Worm (Caenorhabditis elegans) whole organism, late embryonic: ENCODE results near the gene srj-6.

Experiments used
- C08G9.2 ChIP-seq: sonication (generic microtip); optimal IDR thresholded peaks from 2 replicates; lab custom pipeline; 2016; ENCODE audit warnings: mild to moderate bottlenecking, missing genetic modification characterization, moderate library complexity, missing compliant biosample characterization
- C38D4.7 ChIP-seq: fragments of 200-800 bp; sonication (Bioruptor generic); optimal IDR thresholded peaks from 2 replicates; lab custom pipeline; 2018; ENCODE audit warnings: mild to moderate bottlenecking, missing genetic modification characterization, moderate library complexity, missing compliant biosample characterization
- K02D7.2 ChIP-seq: sonication (generic microtip); optimal IDR thresholded peaks from 2 replicates; lab custom pipeline; 2017; ENCODE audit warnings: mild to moderate bottlenecking, missing genetic modification characterization, missing compliant biosample characterization
- T23F11.4 ChIP-seq: fragments of 200-800 bp; sonication (Bioruptor generic); optimal IDR thresholded peaks from 2 replicates; lab custom pipeline; 2018; ENCODE audit warnings: mild to moderate bottlenecking, missing genetic modification characterization, missing compliant biosample characterization
- ceh-19 ChIP-seq: fragments of 200-800 bp; sonication (Bioruptor generic); optimal IDR thresholded peaks from 2 replicates; lab custom pipeline; 2018; ENCODE audit warnings: mild to moderate bottlenecking, missing genetic modification characterization, missing compliant biosample characterization
- ceh-24 ChIP-seq: sonication (generic microtip); optimal IDR thresholded peaks from 2 replicates; lab custom pipeline; 2016; ENCODE audit warnings: mild to moderate bottlenecking, missing genetic modification characterization, missing compliant biosample characterization
- ceh-30 ChIP-seq: fragments of 150-350 bp; optimal IDR thresholded peaks from 2 replicates; lab custom pipeline; 2014; ENCODE audit warnings: missing biosample characterization, missing genetic modification characterization
- ceh-34 ChIP-seq: sonication (generic microtip); optimal IDR thresholded peaks from 2 replicates; lab custom pipeline; 2016; ENCODE audit warnings: mild to moderate bottlenecking, missing genetic modification characterization, missing compliant biosample characterization
- ceh-48 ChIP-seq: sonication (generic microtip); optimal IDR thresholded peaks from 2 replicates; lab custom pipeline; 2016; ENCODE audit warnings: missing genetic modification characterization, inconsistent platforms, missing compliant biosample characterization
- ceh-6 ChIP-seq: fragments of 200-800 bp; sonication (Bioruptor generic); optimal IDR thresholded peaks from 2 replicates; lab custom pipeline; 2018; ENCODE audit warnings: mild to moderate bottlenecking, missing genetic modification characterization, missing compliant biosample characterization
- ceh-9 ChIP-seq: sonication (generic microtip); optimal IDR thresholded peaks from 2 replicates; lab custom pipeline; 2016; ENCODE audit warnings: mild to moderate bottlenecking, missing genetic modification characterization, inconsistent platforms, missing compliant biosample characterization
- che-1 ChIP-seq: sonication (generic microtip); optimal IDR thresholded peaks from 2 replicates; lab custom pipeline; 2016; ENCODE audit warnings: mild to moderate bottlenecking, missing genetic modification characterization, missing compliant biosample characterization
- dmd-4 ChIP-seq: sonication (generic microtip); optimal IDR thresholded peaks from 2 replicates; lab custom pipeline; 2016; ENCODE audit warnings: borderline replicate concordance, missing genetic modification characterization, missing compliant biosample characterization
- elt-4 ChIP-seq: sonication (generic microtip); optimal IDR thresholded peaks from 2 replicates; lab custom pipeline; 2016; ENCODE audit warnings: missing genetic modification characterization, missing compliant biosample characterization
- ets-4 ChIP-seq: sonication (generic microtip); optimal IDR thresholded peaks from 2 replicates; lab custom pipeline; 2016; ENCODE audit warnings: missing genetic modification characterization, missing compliant biosample characterization
- fax-1 ChIP-seq: sonication (generic microtip); optimal IDR thresholded peaks from 2 replicates; lab custom pipeline; 2016; ENCODE audit warnings: missing genotype, missing genetic modification characterization, missing compliant biosample characterization
- fkh-10 ChIP-seq: fragments of 150-350 bp; optimal IDR thresholded peaks from 2 replicates; lab custom pipeline; 2014; ENCODE audit warnings: missing biosample characterization, missing genetic modification reagents, missing genetic modification characterization
- fkh-6 ChIP-seq: sonication (generic microtip); optimal IDR thresholded peaks from 2 replicates; lab custom pipeline; 2016; ENCODE audit warnings: missing genetic modification characterization, missing compliant biosample characterization
- gmeb-2 ChIP-seq: sonication (generic microtip); optimal IDR thresholded peaks from 2 replicates; lab custom pipeline; 2016; ENCODE audit warnings: missing genetic modification characterization, inconsistent platforms, missing compliant biosample characterization
- hlh-13 ChIP-seq: fragments of 200-800 bp; sonication (Bioruptor generic); optimal IDR thresholded peaks from 2 replicates; lab custom pipeline; 2018; ENCODE audit warnings: mild to moderate bottlenecking, missing genetic modification characterization, missing compliant biosample characterization
- hlh-15 ChIP-seq: sonication (generic microtip); optimal IDR thresholded peaks from 2 replicates; lab custom pipeline; 2016; ENCODE audit warnings: missing genetic modification characterization, missing compliant biosample characterization
- lim-6 ChIP-seq: sonication (generic microtip); optimal IDR thresholded peaks from 2 replicates; lab custom pipeline; 2016; ENCODE audit warnings: missing genetic modification characterization, missing compliant biosample characterization
- nfya-1 ChIP-seq: sonication (generic microtip); optimal IDR thresholded peaks from 2 replicates; lab custom pipeline; 2017; ENCODE audit warnings: missing genetic modification characterization, mild to moderate bottlenecking, missing compliant biosample characterization, antibody characterized with exemption, moderate library complexity
- nhr-11 ChIP-seq: fragments of 150-350 bp; optimal IDR thresholded peaks from 2 replicates; lab custom pipeline; 2014; ENCODE audit warnings: missing biosample characterization, missing genetic modification characterization
- npax-4 ChIP-seq: sonication (generic microtip); optimal IDR thresholded peaks from 2 replicates; lab custom pipeline; 2016; ENCODE audit warnings: missing genetic modification characterization, missing compliant biosample characterization
- pax-1 ChIP-seq: fragments of 150-350 bp; optimal IDR thresholded peaks from 2 replicates; lab custom pipeline; 2014; ENCODE audit warnings: missing biosample characterization, missing genetic modification characterization
- pha-4 ChIP-seq: fragments of 150-350 bp; optimal IDR thresholded peaks from 2 replicates; lab custom pipeline; 2018; ENCODE audit warnings: missing biosample characterization, missing genetic modification reagents, missing genetic modification characterization
- pqm-1 ChIP-seq: sonication (generic microtip); optimal IDR thresholded peaks from 2 replicates; lab custom pipeline; 2016; ENCODE audit warnings: missing genetic modification characterization, missing compliant biosample characterization
- sox-2 ChIP-seq: fragments of 200-800 bp; sonication (Bioruptor generic); IDR thresholded peaks from 2 replicates; pipeline ENCODE4 v1.3.6; 2022; ENCODE audit warnings: missing genetic modification reagents, missing genetic modification characterization, missing compliant biosample characterization
- sox-4 ChIP-seq: sonication (generic microtip); optimal IDR thresholded peaks from 2 replicates; lab custom pipeline; 2017; ENCODE audit warnings: mild to moderate bottlenecking, missing genetic modification characterization, inconsistent platforms, missing compliant biosample characterization
- syd-9 ChIP-seq: sonication (generic microtip); optimal IDR thresholded peaks from 2 replicates; lab custom pipeline; 2016; ENCODE audit warnings: mild to moderate bottlenecking, missing genetic modification characterization, moderate library complexity, missing compliant biosample characterization
- tbx-2 ChIP-seq: sonication (generic microtip); optimal IDR thresholded peaks from 2 replicates; lab custom pipeline; 2016; ENCODE audit warnings: missing genetic modification characterization, missing compliant biosample characterization
- tbx-7 ChIP-seq: sonication (generic microtip); optimal IDR thresholded peaks from 2 replicates; lab custom pipeline; 2016; ENCODE audit warnings: missing genotype, missing genetic modification characterization, missing compliant biosample characterization
- unc-3 ChIP-seq, 2 experiments: fragments of 200-800 bp in 1 of 2; sonication (Bioruptor generic) in 1 of 2; sonication (generic microtip) in 1 of 2; conservative IDR thresholded peaks in 1 of 2; optimal IDR thresholded peaks in 1 of 2; 2 replicates each; pipeline versions ENCODE4 v1.3.6 to Lab custom; 2016 to 2022; ENCODE audit warnings: missing compliant biosample characterization in 2 of 2, missing genetic modification characterization in 2 of 2, missing genetic modification reagents in 1 of 2
- unc-42 ChIP-seq: sonication (generic microtip); optimal IDR thresholded peaks from 2 replicates; lab custom pipeline; 2016; ENCODE audit warnings: missing genotype, missing genetic modification characterization, missing compliant biosample characterization
- unc-55 ChIP-seq: sonication (generic microtip); optimal IDR thresholded peaks from 2 replicates; lab custom pipeline; 2017; ENCODE audit warnings: missing biosample characterization, missing genetic modification reagents, missing genetic modification characterization
- unc-86 ChIP-seq: sonication (generic microtip); optimal IDR thresholded peaks from 2 replicates; lab custom pipeline; 2016; ENCODE audit warnings: missing genetic modification characterization, missing compliant biosample characterization
- zip-5 ChIP-seq: sonication (generic microtip); optimal IDR thresholded peaks from 2 replicates; lab custom pipeline; 2016; ENCODE audit warnings: missing genetic modification characterization, missing compliant biosample characterization

srj-6 gene

DNA sequence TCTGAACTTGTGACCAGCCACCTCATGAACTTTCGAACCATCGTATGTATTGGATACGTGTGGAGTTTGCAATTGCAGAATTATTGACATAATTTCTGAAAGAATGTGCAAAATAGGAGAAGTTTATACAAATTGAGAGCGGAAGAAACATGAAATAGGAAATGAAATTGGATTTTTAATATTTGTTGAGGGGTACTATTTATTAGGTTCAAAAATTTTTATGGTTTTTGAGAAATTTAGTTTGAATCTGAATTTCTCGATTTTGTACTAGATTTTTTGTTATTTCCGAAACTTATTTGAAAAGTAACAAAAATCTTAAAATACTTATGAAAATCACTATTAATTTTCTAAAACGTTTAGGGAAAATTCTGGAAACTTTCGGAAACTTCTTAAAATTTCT is 25.8 kb downstream of the srj-6 start, which contains the start of gene F48G7.9:
Gene F48G7.9 (minus strand): TSS at position 101 of the 400 bp plus-strand sequence.
- no peak for TF ChIP-seq unc-86 (tag; lab: Kevin White, UChicago)
- TF ChIP-seq ceh-34 (tag; lab: Kevin White, UChicago): no peak
- TF ChIP-seq ceh-48 (tag; lab: Kevin White, UChicago): no peak
- TF ChIP-seq hlh-13: no peak
- no peak for TF ChIP-seq sox-2 (GFP tag; lab: Robert Waterston, UW)
- TF ChIP-seq fkh-10 (GFP tag; lab: Kevin White, UChicago): no peak
- no peak for TF ChIP-seq hlh-15
- no peak for TF ChIP-seq ceh-6 (GFP tag; lab: Kevin White, UChicago)
- no peak for TF ChIP-seq gmeb-2 (tag; lab: Kevin White, UChicago)
- no peak for TF ChIP-seq C38D4.7 (GFP tag; lab: Kevin White, UChicago)
- TF ChIP-seq ceh-30 (tag; lab: Kevin White, UChicago): no peak
- TF ChIP-seq K02D7.2 (tag; lab: Kevin White, UChicago): no peak
- TF ChIP-seq tbx-7 (tag; lab: Kevin White, UChicago): no peak
- TF ChIP-seq dmd-4: no peak
- no peak for TF ChIP-seq zip-5 (tag; lab: Kevin White, UChicago)
- no peak for TF ChIP-seq pax-1 (tag; lab: Kevin White, UChicago)
- TF ChIP-seq npax-4: no peak
- TF ChIP-seq pqm-1: no peak
- no peak for TF ChIP-seq elt-4 (tag; lab: Kevin White, UChicago)
- TF ChIP-seq lim-6 (tag; lab: Kevin White, UChicago): no peak

DNA sequence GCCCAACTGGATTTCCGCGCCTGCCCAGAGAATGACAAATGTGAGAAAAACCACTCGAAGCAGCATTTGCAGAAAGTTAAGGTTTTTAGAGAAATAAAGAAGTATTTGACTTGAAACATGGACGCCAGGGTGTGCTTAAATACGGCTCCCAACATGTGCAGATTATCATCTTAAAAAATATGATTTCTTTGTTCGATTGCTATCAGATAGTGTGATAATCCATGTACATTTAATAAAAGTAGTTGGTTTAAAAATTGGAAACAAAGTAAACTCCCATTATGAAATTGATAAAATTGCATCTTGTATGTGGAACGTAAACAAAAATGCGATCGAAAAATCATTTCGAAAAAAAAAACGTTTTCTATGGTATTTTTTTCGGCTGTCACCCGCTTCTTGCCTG is 26.7 kb downstream of the srj-6 start, which contains the start of gene F48G7.8:
Gene F48G7.8 (minus strand): TSS at position 101 of the 400 bp plus-strand sequence.
- TF ChIP-seq unc-42 (tag; lab: Kevin White, UChicago) (no peak), hlh-13 (no peak), ceh-9 (tag; lab: Kevin White, UChicago) (no peak), fkh-6 (no peak), hlh-15 (no peak), lim-6 (tag; lab: Kevin White, UChicago) (no peak), sox-4 (tag; lab: Kevin White, UChicago) (no peak), ceh-19 (GFP tag; lab: Kevin White, UChicago) (no peak), elt-4 (tag; lab: Kevin White, UChicago) (no peak), pqm-1 (no peak), unc-3 (GFP tag; conservative IDR thresholded peaks at IDR 0.05; lab: Robert Waterston, UW) (no peak), unc-3 (tag; optimal IDR thresholded peaks at IDR 0.05; lab: Kevin White, UChicago) (no peak), nfya-1 (tag; lab: Kevin White, UChicago) (no peak), ceh-24 (tag; lab: Kevin White, UChicago) (no peak), fax-1 (tag; lab: Kevin White, UChicago) (no peak)

DNA sequence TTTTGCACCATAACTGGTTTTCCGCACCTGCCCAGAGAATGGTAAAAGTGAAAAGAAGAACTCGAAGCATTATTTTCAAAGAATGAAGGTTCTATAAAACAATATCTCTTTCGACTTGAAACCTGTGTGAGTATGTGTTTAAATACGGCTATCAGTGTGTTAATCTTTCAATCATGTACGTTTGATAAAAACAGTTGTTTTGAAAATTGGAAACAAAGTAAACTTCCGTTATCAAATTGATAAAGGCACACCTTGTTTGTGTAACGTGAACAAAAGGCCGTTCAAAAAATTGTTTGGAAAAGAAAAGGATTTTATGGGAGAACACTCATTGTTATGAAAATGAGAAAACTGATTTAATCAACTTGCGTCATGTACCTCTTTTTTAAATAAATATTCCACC is 28.0 kb downstream of the srj-6 start, which contains the start of gene F48G7.7:
Gene F48G7.7 (minus strand): TSS at position 101 of the 400 bp plus-strand sequence.
- TF ChIP-seq tbx-7 (tag; lab: Kevin White, UChicago): no peak

DNA sequence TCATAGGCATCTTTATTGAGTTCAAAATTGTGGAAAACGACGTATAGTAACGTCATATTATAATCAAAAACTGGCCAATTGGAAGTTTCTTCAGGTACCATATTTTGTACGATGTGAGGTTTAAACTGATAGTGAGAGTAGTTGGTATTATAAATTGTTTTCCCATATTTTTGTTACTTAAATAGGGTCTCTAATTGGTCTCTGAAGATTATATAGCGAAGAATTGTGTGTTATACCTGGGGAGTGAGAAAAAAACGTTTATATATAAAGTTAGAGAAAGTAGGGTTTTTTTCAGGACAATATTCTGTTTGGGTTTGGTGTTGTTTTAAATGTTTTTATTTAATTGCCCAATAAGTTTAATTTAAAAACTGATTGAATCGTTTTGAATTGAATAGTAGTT is 29.4 kb downstream of the srj-6 start, which contains the start of gene srt-17:
Gene srt-17 (minus strand): TSS at position 101 of the 400 bp plus-strand sequence.
- TF ChIP-seq T23F11.4 (GFP tag; lab: Kevin White, UChicago) (no peak), tbx-2 (no peak), hlh-15 (no peak), syd-9 (tag; lab: Kevin White, UChicago) (no peak), che-1 (tag; lab: Kevin White, UChicago) (no peak), C08G9.2 (tag; lab: Kevin White, UChicago) (no peak), ceh-6 (GFP tag; lab: Kevin White, UChicago) (no peak), pha-4 (tag; lab: Kevin White, UChicago) (no peak), unc-86 (tag; lab: Kevin White, UChicago) (no peak), fkh-6 (no peak), unc-55 (GFP tag; lab: Kevin White, UChicago) (no peak), ets-4 (tag; lab: Kevin White, UChicago) (no peak), nhr-11 (tag; lab: Kevin White, UChicago) (no peak), pax-1 (tag; lab: Kevin White, UChicago) (no peak), fkh-10 (GFP tag; lab: Kevin White, UChicago) (no peak), ceh-9 (tag; lab: Kevin White, UChicago) (no peak)
- TF ChIP-seq, all 69 proteins: peak for 0
